Fruit fly (Drosophila melanogaster): Measurements from ENCODE around the gene Ddr.
A peak's percentile ranks its signal among the peaks of the same experiment; 100 is the strongest.

Ddr gene

dm6 chr2L:6371025-6371641 is 118.2 kb downstream of the Ddr start:
- TF ChIP-seq hb (GFP tag; IDR thresholded peaks at IDR 0.05; ENCODE audit: partially characterized antibody), result no peak
- TF ChIP-seq Deaf1 (tag; optimal IDR thresholded peaks at IDR 0.05), result peak; percentile 9
- TF ChIP-seq sug (tag; optimal IDR thresholded peaks at IDR 0.05), result peak; percentile 74
- TF ChIP-seq Med (GFP tag), result peak; percentile 14
- no peak for TF ChIP-seq knrl (GFP tag; IDR thresholded peaks at IDR 0.05; ENCODE audit: partially characterized antibody)
- TF ChIP-seq cwo (GFP tag; optimal IDR thresholded peaks at IDR 0.05), result peak; percentile 92
- TF ChIP-seq CG10366 (GFP tag; IDR thresholded peaks at IDR 0.05), result no peak
- no peak for TF ChIP-seq gfzf (GFP tag; optimal IDR thresholded peaks at IDR 0.05)
- no peak for TF ChIP-seq CG18011 (GFP tag; optimal IDR thresholded peaks at IDR 0.05)
- peak; percentile 27 for TF ChIP-seq CG34376 (GFP tag; optimal IDR thresholded peaks at IDR 0.05)

DNA sequence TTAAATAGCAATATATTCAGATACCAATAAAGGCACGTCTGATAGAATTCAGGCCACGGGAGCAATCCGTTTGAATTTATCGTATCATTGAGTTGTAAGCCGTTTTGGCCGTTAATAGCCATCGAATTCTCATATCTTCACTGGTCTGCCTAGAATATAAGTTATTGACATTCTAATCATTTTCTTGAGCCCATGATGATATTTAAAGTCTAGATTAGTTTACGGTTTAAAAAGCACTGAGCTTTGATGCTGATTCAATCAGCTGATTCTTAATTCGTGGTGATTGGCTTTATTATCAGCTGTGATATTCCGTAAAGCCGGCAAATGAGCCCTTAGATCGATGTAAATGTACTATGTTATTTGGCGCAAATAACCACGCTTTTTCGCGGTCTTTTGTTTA is 119.2 kb downstream of the Ddr start, which contains the start of gene slam:
TSS of gene slam (plus strand) at position 301 of the 400 bp plus-strand sequence.
- TF ChIP-seq Dad (GFP tag; optimal IDR thresholded peaks at IDR 0.05) (no peak), D19A (tag; optimal IDR thresholded peaks at IDR 0.05) (no peak), ham (GFP tag; IDR thresholded peaks at IDR 0.05) (no peak), CG3281 (GFP tag; optimal IDR thresholded peaks at IDR 0.05) (no peak), phol (tag; optimal IDR thresholded peaks at IDR 0.05) (no peak), slp2 (GFP tag; optimal IDR thresholded peaks at IDR 0.05) (no peak), cad (GFP tag; optimal IDR thresholded peaks at IDR 0.05) (no peak), fru (optimal IDR thresholded peaks at IDR 0.05) (no peak), jing (GFP tag; optimal IDR thresholded peaks at IDR 0.05) (no peak), hth (optimal IDR thresholded peaks at IDR 0.05) (no peak), tll (GFP tag; optimal IDR thresholded peaks at IDR 0.05) (no peak), CG2678 (tag; optimal IDR thresholded peaks at IDR 0.05) (no peak), CG18476 (GFP tag; optimal IDR thresholded peaks at IDR 0.05) (no peak), nerfin-2 (GFP tag; IDR thresholded peaks at IDR 0.05; ENCODE audit: partially characterized antibody) (no peak), wdn (GFP tag; IDR thresholded peaks at IDR 0.05) (no peak), HLH3B (GFP tag; IDR thresholded peaks at IDR 0.05) (no peak), Mrtf (GFP tag; IDR thresholded peaks at IDR 0.05) (no peak), CHES-1-like (GFP tag; optimal IDR thresholded peaks at IDR 0.05) (no peak)

All from whole organism, embryonic.